Worm (Caenorhabditis elegans): ENCODE results near the gene K02D10.3.
A peak's percentile ranks its signal among the peaks of the same experiment; 100 is the strongest.

The K02D10.3 gene

ce11 chrIII:8785426-8785825 lies 13.7 kb upstream of the K02D10.3 start:
- TF ChIP-seq nhr-47 (tag; optimal IDR thresholded peaks at IDR 0.05) (peak; percentile 66), nhr-19 (GFP tag; conservative IDR thresholded peaks at IDR 0.05) (peak; percentile 58; the same call in 1 of the 2 replicates), lin-39 (tag; optimal IDR thresholded peaks at IDR 0.05) (no peak), jun-1 (tag; optimal IDR thresholded peaks at IDR 0.05) (peak; percentile 63), mdl-1 (tag; optimal IDR thresholded peaks at IDR 0.05) (peak in 1 of 2 experiments; percentile 96), efl-1 (optimal IDR thresholded peaks at IDR 0.05) (peak; percentile 49 to 58), efl-1 (GFP tag; optimal IDR thresholded peaks at IDR 0.05 in 1 of 2) (peak; percentile 43 to 95), fkh-8 (tag; optimal IDR thresholded peaks at IDR 0.05) (peak; percentile 81), ceh-88 (GFP tag; IDR thresholded peaks at IDR 0.05) (0 out of 2 replicates have a peak, but pooled peaks have one; percentile 24), pax-3 (tag; optimal IDR thresholded peaks at IDR 0.05) (peak; percentile 67), snu-23 (GFP tag; optimal IDR thresholded peaks at IDR 0.05) (peak; percentile 57), lin-35 (GFP tag; optimal IDR thresholded peaks at IDR 0.05) (peak; percentile 48 to 62), Y116A8C.19 (tag; optimal IDR thresholded peaks at IDR 0.05; ENCODE audit: borderline replicate concordance) (no peak), mef-2 (tag; optimal IDR thresholded peaks at IDR 0.05) (no peak), unc-98 (GFP tag; IDR thresholded peaks at IDR 0.05) (0 out of 2 replicates have a peak, but pooled peaks have one; percentile 36), pag-3 (tag; optimal IDR thresholded peaks at IDR 0.05; ENCODE audit: borderline replicate concordance, insufficient read depth) (no peak), sox-4 (tag; optimal IDR thresholded peaks at IDR 0.05) (peak; percentile 33), nhr-20 (tag; optimal IDR thresholded peaks at IDR 0.05) (peak; percentile 69), unc-130 (tag; optimal IDR thresholded peaks at IDR 0.05) (peak; percentile 45), vab-15 (tag; optimal IDR thresholded peaks at IDR 0.05) (no peak), fkh-10 (GFP tag; optimal IDR thresholded peaks at IDR 0.05) (peak; percentile 7), alr-1 (tag; optimal IDR thresholded peaks at IDR 0.05; ENCODE audit: borderline replicate concordance) (no peak), irx-1 (tag; optimal IDR thresholded peaks at IDR 0.05) (peak; percentile 54), lin-15B (tag; optimal IDR thresholded peaks at IDR 0.05) (no peak), lsy-2 (tag; optimal IDR thresholded peaks at IDR 0.05) (peak; percentile 42 to 81), nhr-77 (tag; optimal IDR thresholded peaks at IDR 0.05) (peak; percentile 32), unc-30 (tag; optimal IDR thresholded peaks at IDR 0.05) (no peak), egl-13 (tag; optimal IDR thresholded peaks at IDR 0.05) (peak; percentile 39), skn-1 (tag; optimal IDR thresholded peaks at IDR 0.05) (peak; percentile 44), elt-2 (tag; optimal IDR thresholded peaks at IDR 0.05) (peak; percentile 36), ceh-90 (tag; optimal IDR thresholded peaks at IDR 0.05) (no peak), dpl-1 (GFP tag; optimal IDR thresholded peaks at IDR 0.05) (peak; percentile 23 to 39 (median 32)), mep-1 (tag; optimal IDR thresholded peaks at IDR 0.05) (peak; percentile 59), nhr-237 (tag; optimal IDR thresholded peaks at IDR 0.05) (no peak), snpc-4 (tag; optimal IDR thresholded peaks at IDR 0.05) (peak; percentile 0), rnt-1 (tag; optimal IDR thresholded peaks at IDR 0.05) (peak; percentile 73), ceh-82 (tag; optimal IDR thresholded peaks at IDR 0.05) (peak in 2 of 3 experiments; percentile 16 to 54), tbx-2 (tag; optimal IDR thresholded peaks at IDR 0.05) (peak; percentile 70), ztf-4 (tag; optimal IDR thresholded peaks at IDR 0.05) (no peak), lin-13 (GFP tag; optimal IDR thresholded peaks at IDR 0.05) (peak; percentile 42), xbp-1 (tag; optimal IDR thresholded peaks at IDR 0.05) (peak; percentile 27), sup-37 (GFP tag; optimal IDR thresholded peaks at IDR 0.05) (peak; percentile 26), lin-14 (GFP tag; optimal IDR thresholded peaks at IDR 0.05) (peak; percentile 91), dsc-1 (tag; optimal IDR thresholded peaks at IDR 0.05) (peak; percentile 51), swsn-7 (tag; optimal IDR thresholded peaks at IDR 0.05) (peak; percentile 41), ces-1 (GFP tag; optimal IDR thresholded peaks at IDR 0.05) (no peak), fkh-4 (tag; optimal IDR thresholded peaks at IDR 0.05; ENCODE audit: borderline replicate concordance) (no peak), C16A3.4 (tag; optimal IDR thresholded peaks at IDR 0.05) (peak; percentile 29), nhr-12 (tag; optimal IDR thresholded peaks at IDR 0.05) (no peak), nhr-84 (tag; optimal IDR thresholded peaks at IDR 0.05) (no peak), nhr-11 (tag; optimal IDR thresholded peaks at IDR 0.05) (peak; percentile 20), hlh-4 (tag; optimal IDR thresholded peaks at IDR 0.05) (no peak), ama-1 (optimal IDR thresholded peaks at IDR 0.05) (no peak), C04F5.9 (tag; optimal IDR thresholded peaks at IDR 0.05) (no peak)
